Fruit fly (Drosophila melanogaster) whole organism, embryonic: ENCODE results near the gene clumsy.
A peak's percentile ranks its signal among the peaks of the same experiment; 100 is the strongest.

Source experiments
- CG12744 ChIP-seq: fragments of 200-800 bp; sonication (Bioruptor generic); optimal IDR thresholded peaks from 2 replicates; lab custom pipeline; 2016; ENCODE audit warnings: missing biosample characterization, missing genetic modification characterization
- CG17186 ChIP-seq: fragments of 200-800 bp; sonication (Bioruptor generic); optimal IDR thresholded peaks from 3 replicates; lab custom pipeline; 2017; ENCODE audit warnings: missing biosample characterization, missing genetic modification reagents, missing genetic modification characterization
- Pdp1 ChIP-seq, 2 experiments: fragments of 200-800 bp; sonication (Bioruptor generic); optimal IDR thresholded peaks; 3 replicates each; lab custom pipeline; 2016; ENCODE audit warnings: missing biosample characterization in 2 of 2, missing genetic modification characterization in 2 of 2, mild to moderate bottlenecking in 1 of 2, moderate library complexity in 1 of 2
- ara ChIP-seq: fragments of 200-800 bp; sonication (Bioruptor generic); IDR thresholded peaks from 2 replicates; pipeline ENCODE4 v1.3.6; 2022; ENCODE audit warnings: missing biosample characterization, missing genetic modification characterization
- crp ChIP-seq, 2 experiments: fragments of 200-800 bp; sonication (Bioruptor generic); optimal IDR thresholded peaks; 2 replicates in 1 of 2; 3 replicates in 1 of 2; lab custom pipeline; 2017; ENCODE audit warnings: missing biosample characterization in 2 of 2, missing genetic modification characterization in 2 of 2, mild to moderate bottlenecking in 1 of 2, moderate library complexity in 1 of 2
- row ChIP-seq: fragments of 200-800 bp; sonication (Bioruptor generic); IDR thresholded peaks from 3 replicates; pipeline ENCODE4 v1.3.6; 2022; ENCODE audit warnings: missing biosample characterization, missing genetic modification characterization
- stwl ChIP-seq: fragments of 200-800 bp; sonication (Bioruptor generic); optimal IDR thresholded peaks from 3 replicates; lab custom pipeline; 2018; ENCODE audit warnings: missing biosample characterization, mild to moderate bottlenecking, missing genetic modification characterization, moderate library complexity

clumsy gene

DNA sequence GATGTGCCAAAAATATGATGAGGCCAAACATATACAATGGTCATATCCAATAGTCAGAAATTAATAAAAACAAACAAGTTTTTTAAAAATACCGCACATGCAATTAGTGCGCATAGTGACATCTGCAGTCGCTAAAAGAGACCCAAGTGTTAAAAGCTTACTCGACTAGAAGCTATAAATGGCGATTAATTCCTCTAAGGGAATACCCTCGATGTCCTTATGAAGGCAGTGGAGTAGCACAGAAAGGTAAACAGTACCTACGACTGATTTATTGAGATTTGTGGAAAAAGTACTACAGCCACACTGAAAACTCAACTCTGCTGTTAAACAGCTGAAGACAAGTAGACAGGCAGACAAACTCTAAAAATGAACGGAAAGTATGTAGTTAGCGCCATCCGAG, 54.6 kb downstream of the clumsy start (continued):
- TF ChIP-seq CG12744 (GFP tag; lab: Kevin White, UChicago) = no peak
- TF ChIP-seq row = peak; percentile 64; the same call in 1 of the 3 replicates
- TF ChIP-seq CG17186 (GFP tag; lab: Kevin White, UChicago) = peak; percentile 41
- TF ChIP-seq Pdp1 (GFP tag; optimal IDR thresholded peaks at IDR 0.05; lab: Kevin White, UChicago) = peak; percentile 14 to 26
- TF ChIP-seq crp (GFP tag; optimal IDR thresholded peaks at IDR 0.05; lab: Kevin White, UChicago) = peak in 1 of 2 experiments; percentile 62
- peak; percentile 93 for TF ChIP-seq stwl (tag; lab: Kevin White, UChicago)
- no peak for TF ChIP-seq ara (GFP tag; lab: Robert Waterston, UW)
